Fruit fly (Drosophila melanogaster): ENCODE results near the gene Edg84A.

Edg84A gene

DNA sequence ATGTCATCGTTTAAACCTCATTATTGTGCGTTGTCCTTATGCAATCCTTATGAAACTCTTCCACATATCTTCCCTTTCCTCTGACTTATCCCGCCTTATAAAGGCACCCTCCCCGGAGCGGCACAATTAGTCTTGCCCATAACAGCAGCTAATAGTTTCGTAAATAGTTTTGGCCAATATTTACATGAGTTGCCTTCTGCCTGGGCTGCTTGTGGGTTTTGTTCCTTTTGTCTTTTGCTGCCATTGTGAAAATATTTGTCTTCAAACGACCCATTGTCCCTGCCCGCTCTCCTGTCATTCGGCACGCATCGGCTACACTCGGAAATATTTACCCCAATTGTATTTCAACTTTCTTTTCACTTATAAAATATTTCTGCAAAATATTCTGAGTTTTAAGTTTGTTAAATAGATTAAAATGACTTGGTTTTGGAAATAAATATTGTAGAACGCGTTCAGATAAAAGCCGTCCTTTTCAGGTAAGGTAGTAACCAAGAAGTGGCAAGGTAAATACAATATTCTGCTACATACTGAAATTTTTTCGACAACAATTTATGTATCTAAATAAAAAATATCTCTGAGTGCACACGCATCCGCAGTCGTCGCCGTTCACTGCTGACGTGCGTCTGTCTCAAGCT lies 39.4 kb downstream of the Edg84A start:
- TF ChIP-seq h (GFP tag; optimal IDR thresholded peaks at IDR 0.05), result no peak
- TF ChIP-seq Dfd (GFP tag; optimal IDR thresholded peaks at IDR 0.05), result no peak

DNA sequence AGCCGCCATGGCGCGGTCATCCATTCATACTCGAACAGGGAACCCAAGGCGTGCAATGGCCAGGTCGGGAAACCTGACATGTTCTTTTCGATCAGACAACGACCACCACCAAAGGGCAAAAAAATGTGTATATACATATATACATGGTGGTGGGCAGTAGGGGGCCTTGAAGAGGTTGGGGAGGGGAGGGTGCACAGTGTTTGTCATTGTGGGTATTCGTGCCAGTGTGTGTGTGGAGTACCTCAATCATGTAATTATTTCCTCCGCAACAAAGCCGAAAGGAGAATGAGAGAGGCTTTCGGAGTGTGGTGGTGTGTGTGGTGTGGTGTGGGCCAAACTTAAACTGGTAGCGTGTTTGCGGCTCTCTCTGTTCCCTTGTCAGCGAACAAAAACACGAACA lies 41.9 kb downstream of the Edg84A start:
- TF ChIP-seq jim (GFP tag; optimal IDR thresholded peaks at IDR 0.05) (no peak), Abd-B (GFP tag; optimal IDR thresholded peaks at IDR 0.05) (no peak), CG32264 (GFP tag; optimal IDR thresholded peaks at IDR 0.05) (no peak), br (GFP tag; optimal IDR thresholded peaks at IDR 0.05) (no peak), Sp1 (GFP tag; optimal IDR thresholded peaks at IDR 0.05) (no peak), OdsH (GFP tag; optimal IDR thresholded peaks at IDR 0.05) (no peak), fru (GFP tag; optimal IDR thresholded peaks at IDR 0.05) (no peak), pan (optimal IDR thresholded peaks at IDR 0.05) (no peak), HLH106 (tag; optimal IDR thresholded peaks at IDR 0.05) (no peak), psq (GFP tag; optimal IDR thresholded peaks at IDR 0.05) (no peak), Mio (GFP tag; optimal IDR thresholded peaks at IDR 0.05) (no peak), dl (GFP tag; optimal IDR thresholded peaks at IDR 0.05; ENCODE audit: insufficient read depth in 1 of 2, partially characterized antibody in 2 of 2) (no peak), Dfd (GFP tag; optimal IDR thresholded peaks at IDR 0.05) (no peak)

Measured in whole organism, wandering third instar larva.